Fruit fly (Drosophila melanogaster) whole organism, prepupa: ENCODE results near the gene CG33325.
A peak's percentile ranks its signal among the peaks of the same experiment; 100 is the strongest.

Source experiments
- CG10631 ChIP-seq: fragments of 200-800 bp; sonication (Bioruptor generic); optimal IDR thresholded peaks from 2 replicates; lab custom pipeline; 2016; ENCODE audit warnings: missing biosample characterization, missing genetic modification characterization
- CG10669 ChIP-seq: fragments of 200-800 bp; sonication (Bioruptor generic); optimal IDR thresholded peaks from 3 replicates; lab custom pipeline; 2018; ENCODE audit warnings: missing biosample characterization, mild to moderate bottlenecking, missing genetic modification characterization, moderate library complexity
- CG11902 ChIP-seq: fragments of 200-800 bp; sonication (Bioruptor generic); optimal IDR thresholded peaks from 3 replicates; lab custom pipeline; 2016; ENCODE audit warnings: missing biosample characterization, missing genetic modification characterization
- CG15336 ChIP-seq: fragments of 200-800 bp; sonication (Bioruptor generic); IDR thresholded peaks from 2 replicates; pipeline ENCODE4 v1.3.6; 2022; ENCODE audit warnings: missing biosample characterization, missing genetic modification characterization
- CG16779 ChIP-seq: fragments of 200-800 bp; sonication (Bioruptor generic); optimal IDR thresholded peaks from 3 replicates; lab custom pipeline; 2017; ENCODE audit warnings: missing biosample characterization, mild to moderate bottlenecking, missing genetic modification characterization
- CG32006 ChIP-seq: fragments of 200-800 bp; sonication (Bioruptor generic); optimal IDR thresholded peaks from 3 replicates; lab custom pipeline; 2017; ENCODE audit warnings: missing biosample characterization, mild to moderate bottlenecking, missing genetic modification characterization
- CG34406 ChIP-seq: fragments of 200-800 bp; sonication (Bioruptor generic); optimal IDR thresholded peaks from 3 replicates; lab custom pipeline; 2016; ENCODE audit warnings: missing biosample characterization, missing genetic modification characterization
- CG4318 ChIP-seq: fragments of 200-800 bp; sonication (Bioruptor generic); optimal IDR thresholded peaks from 3 replicates; lab custom pipeline; 2017; ENCODE audit warnings: missing biosample characterization, mild to moderate bottlenecking, missing genetic modification characterization
- CG6792 ChIP-seq: fragments of 200-800 bp; sonication (Bioruptor generic); optimal IDR thresholded peaks from 3 replicates; lab custom pipeline; 2016; ENCODE audit warnings: missing biosample characterization, missing genetic modification characterization
- CG6808 ChIP-seq: fragments of 200-800 bp; sonication (Bioruptor generic); optimal IDR thresholded peaks from 3 replicates; lab custom pipeline; 2017; ENCODE audit warnings: missing biosample characterization, missing genetic modification characterization, mild to moderate bottlenecking, moderate library complexity, missing genetic modification reagents
- CG7368 ChIP-seq: fragments of 200-800 bp; sonication (Bioruptor generic); optimal IDR thresholded peaks from 3 replicates; lab custom pipeline; 2016; ENCODE audit warnings: missing biosample characterization, missing genetic modification characterization
- CG8119 ChIP-seq: fragments of 200-800 bp; sonication (Bioruptor generic); IDR thresholded peaks from 3 replicates; pipeline ENCODE4 v1.3.6; 2022; ENCODE audit warnings: missing biosample characterization, missing genetic modification characterization
- CG8632 ChIP-seq: fragments of 200-800 bp; sonication (Bioruptor generic); optimal IDR thresholded peaks from 3 replicates; lab custom pipeline; 2016; ENCODE audit warnings: missing biosample characterization, missing genetic modification characterization
- Eip75B ChIP-seq: fragments of 200-800 bp; sonication (Bioruptor generic); optimal IDR thresholded peaks from 3 replicates; lab custom pipeline; 2016; ENCODE audit warnings: missing biosample characterization, missing genetic modification characterization
- Ets21C ChIP-seq: fragments of 200-800 bp; sonication (Bioruptor generic); optimal IDR thresholded peaks from 3 replicates; lab custom pipeline; 2016; ENCODE audit warnings: missing biosample characterization, missing genetic modification characterization
- Hr38 ChIP-seq: sonication (Bioruptor generic); optimal IDR thresholded peaks from 2 replicates; lab custom pipeline; 2016; ENCODE audit warnings: missing biosample characterization, missing genetic modification characterization
- Hr4 ChIP-seq: fragments of 200-800 bp; sonication (Bioruptor generic); optimal IDR thresholded peaks from 3 replicates; lab custom pipeline; 2016; ENCODE audit warnings: missing biosample characterization, missing genetic modification characterization
- Lpt ChIP-seq: fragments of 200-800 bp; sonication (Bioruptor generic); optimal IDR thresholded peaks from 3 replicates; lab custom pipeline; 2016; ENCODE audit warnings: missing biosample characterization, missing genetic modification characterization
- Sox102F ChIP-seq: fragments of 200-800 bp; sonication (Bioruptor generic); optimal IDR thresholded peaks from 2 replicates; lab custom pipeline; 2016; ENCODE audit warnings: missing biosample characterization, mild to moderate bottlenecking, missing genetic modification characterization
- Sox15 ChIP-seq: fragments of 200-800 bp; sonication (Bioruptor generic); optimal IDR thresholded peaks from 3 replicates; lab custom pipeline; 2016; ENCODE audit warnings: missing biosample characterization, missing genetic modification characterization
- acj6 ChIP-seq: fragments of 200-800 bp; sonication (Bioruptor generic); optimal IDR thresholded peaks from 3 replicates; lab custom pipeline; 2016; ENCODE audit warnings: missing biosample characterization, missing genetic modification characterization
- cyc ChIP-seq: fragments of 200-800 bp; sonication (Bioruptor generic); optimal IDR thresholded peaks from 3 replicates; lab custom pipeline; 2016; ENCODE audit warnings: missing biosample characterization, missing genetic modification characterization
- dac ChIP-seq: fragments of 200-800 bp; sonication (Bioruptor generic); optimal IDR thresholded peaks from 2 replicates; lab custom pipeline; 2017; ENCODE audit warnings: missing biosample characterization, mild to moderate bottlenecking, missing genetic modification characterization
- esn ChIP-seq: fragments of 200-800 bp; sonication (Bioruptor generic); optimal IDR thresholded peaks from 2 replicates; lab custom pipeline; 2016; ENCODE audit warnings: missing biosample characterization, mild to moderate bottlenecking, missing genetic modification characterization, moderate library complexity
- fd59A ChIP-seq: fragments of 200-800 bp; sonication (Bioruptor generic); optimal IDR thresholded peaks from 2 replicates; lab custom pipeline; 2017; ENCODE audit warnings: missing biosample characterization, mild to moderate bottlenecking, missing genetic modification characterization, missing genetic modification reagents
- fd85E ChIP-seq: fragments of 200-800 bp; sonication (Bioruptor generic); optimal IDR thresholded peaks from 3 replicates; lab custom pipeline; 2016; ENCODE audit warnings: missing biosample characterization, missing genetic modification characterization
- fkh ChIP-seq: fragments of 200-800 bp; sonication (Bioruptor generic); optimal IDR thresholded peaks from 3 replicates; lab custom pipeline; 2017; ENCODE audit warnings: missing biosample characterization, mild to moderate bottlenecking, missing genetic modification characterization, moderate library complexity
- net ChIP-seq: fragments of 200-800 bp; sonication (Bioruptor generic); optimal IDR thresholded peaks from 3 replicates; lab custom pipeline; 2016; ENCODE audit warnings: missing biosample characterization, missing genetic modification characterization
- pdm3 ChIP-seq: fragments of 200-800 bp; sonication (Bioruptor generic); optimal IDR thresholded peaks from 3 replicates; lab custom pipeline; 2016; ENCODE audit warnings: missing biosample characterization, missing genetic modification characterization
- spab ChIP-seq: fragments of 200-800 bp; sonication (Bioruptor generic); optimal IDR thresholded peaks from 2 replicates; lab custom pipeline; 2017; ENCODE audit warnings: missing biosample characterization, mild to moderate bottlenecking, missing genetic modification characterization, missing genetic modification reagents

Gene CG33325

DNA sequence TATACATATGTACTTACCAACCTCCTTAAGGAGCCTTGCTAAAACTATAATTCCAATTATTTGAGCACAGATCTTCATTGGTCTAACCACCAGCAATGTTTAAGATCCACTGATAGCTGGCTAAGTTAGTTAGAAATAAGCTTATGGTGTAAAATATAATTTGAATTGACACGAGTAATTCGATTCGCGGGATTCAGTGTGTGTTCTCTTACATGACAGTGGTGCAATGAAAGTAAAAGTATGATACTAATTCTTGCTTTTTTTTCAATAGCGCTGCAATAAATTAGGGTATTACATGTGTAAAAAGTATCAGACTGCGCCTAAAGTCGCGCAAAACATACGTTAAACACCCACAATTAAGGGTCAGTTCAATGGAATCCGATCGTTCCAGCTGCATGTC is at the start of gene CG33325:
Gene CG33325, minus strand, starts transcription at position 101 of the 400 bp plus-strand sequence.
- no peak for TF ChIP-seq Hr38 (GFP tag; lab: Kevin White, UChicago)
- TF ChIP-seq CG10669 (GFP tag; lab: Kevin White, UChicago): no peak
- no peak for TF ChIP-seq acj6 (GFP tag; lab: Kevin White, UChicago)
- TF ChIP-seq CG4318 (GFP tag; lab: Kevin White, UChicago): no peak
- TF ChIP-seq CG8119 (GFP tag; lab: Robert Waterston, UW): no peak
- no peak for TF ChIP-seq fd85E (GFP tag; lab: Kevin White, UChicago)
- no peak for TF ChIP-seq CG11902
- TF ChIP-seq CG7368 (GFP tag; lab: Kevin White, UChicago): no peak
- no peak for TF ChIP-seq Eip75B (GFP tag; lab: Kevin White, UChicago)
- TF ChIP-seq net (GFP tag; lab: Kevin White, UChicago): no peak

DNA sequence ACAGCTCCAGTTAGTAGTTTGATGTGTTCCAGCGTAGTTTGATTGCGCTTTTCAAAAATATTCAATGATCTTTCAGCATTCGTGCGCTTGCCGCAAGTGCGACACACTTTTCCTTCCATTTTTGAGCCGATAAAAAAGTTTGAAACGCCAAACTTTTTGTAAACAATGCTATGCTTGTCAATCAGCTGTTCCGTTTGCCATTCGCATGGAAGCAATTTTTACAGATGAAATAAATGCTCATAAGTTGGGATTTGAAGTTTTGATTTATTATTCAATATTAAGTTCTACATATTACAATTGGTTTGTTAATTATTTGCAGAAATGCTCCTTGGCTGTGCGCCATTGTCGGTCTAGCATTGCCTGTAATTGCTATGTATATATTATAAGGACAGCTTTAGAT is 49.7 kb upstream of the CG33325 start, which contains the start of gene ranshi:
Gene ranshi, minus strand, starts transcription at position 152 of the 400 bp plus-strand sequence.
- TF ChIP-seq dac (GFP tag; lab: Kevin White, UChicago): no peak
- no peak for TF ChIP-seq fd59A (GFP tag; lab: Kevin White, UChicago)
- TF ChIP-seq Hr38 (GFP tag; lab: Kevin White, UChicago): no peak
- TF ChIP-seq esn (GFP tag; lab: Kevin White, UChicago): no peak
- no peak for TF ChIP-seq spab
- no peak for TF ChIP-seq CG15336 (GFP tag; lab: Robert Waterston, UW)

DNA sequence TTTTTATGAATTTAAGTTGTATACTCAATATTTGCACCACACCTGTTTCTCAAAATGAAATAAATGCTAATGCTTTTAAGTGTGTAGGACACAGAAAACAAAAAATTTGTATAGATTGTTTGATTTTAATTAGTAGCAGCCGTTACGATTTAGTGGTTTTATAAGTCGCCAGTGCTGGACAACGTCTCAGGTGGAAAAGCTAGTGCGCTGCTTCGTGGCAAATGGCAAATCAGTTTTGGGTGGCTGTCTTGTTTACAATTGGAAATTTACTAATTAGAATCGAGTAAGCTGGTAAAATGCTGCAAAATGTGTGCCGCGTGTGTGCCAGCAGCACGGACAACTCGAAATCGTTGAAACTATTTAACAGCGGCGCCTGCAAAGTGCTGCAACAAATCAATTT is 46.8 kb upstream of the CG33325 start, which contains the start of gene CG8159:
Gene CG8159, plus strand, starts transcription at position 223 of the 400 bp plus-strand sequence.
- TF ChIP-seq esn (GFP tag; lab: Kevin White, UChicago) (peak; percentile 25), Eip75B (GFP tag; lab: Kevin White, UChicago) (no peak)
- TF ChIP-seq, all 60 proteins: peak for 1

DNA sequence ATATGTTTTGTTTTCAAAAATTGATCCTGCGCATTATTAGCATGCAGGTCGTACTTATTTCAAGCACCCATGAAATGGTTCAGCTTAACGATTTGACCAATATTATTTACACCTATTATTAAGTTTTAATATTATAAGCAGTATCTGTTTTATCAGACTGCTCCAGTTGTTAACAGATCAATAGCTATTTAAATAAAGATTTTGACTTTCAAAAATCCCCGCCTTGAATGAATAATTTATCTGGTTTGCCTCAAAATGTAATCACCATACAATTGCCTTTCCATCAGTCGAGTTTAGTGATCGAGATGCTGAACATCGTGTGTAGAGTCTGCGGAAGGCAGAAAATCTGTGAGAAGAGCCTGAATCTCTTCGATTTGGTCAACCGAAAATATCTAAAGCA is 45.3 kb upstream of the CG33325 start, which contains the start of gene ouib:
Gene ouib, plus strand, starts transcription at position 301 of the 400 bp plus-strand sequence.
- TF ChIP-seq CG10669 (GFP tag; lab: Kevin White, UChicago) (no peak), CG16779 (no peak), Hr4 (no peak)

DNA sequence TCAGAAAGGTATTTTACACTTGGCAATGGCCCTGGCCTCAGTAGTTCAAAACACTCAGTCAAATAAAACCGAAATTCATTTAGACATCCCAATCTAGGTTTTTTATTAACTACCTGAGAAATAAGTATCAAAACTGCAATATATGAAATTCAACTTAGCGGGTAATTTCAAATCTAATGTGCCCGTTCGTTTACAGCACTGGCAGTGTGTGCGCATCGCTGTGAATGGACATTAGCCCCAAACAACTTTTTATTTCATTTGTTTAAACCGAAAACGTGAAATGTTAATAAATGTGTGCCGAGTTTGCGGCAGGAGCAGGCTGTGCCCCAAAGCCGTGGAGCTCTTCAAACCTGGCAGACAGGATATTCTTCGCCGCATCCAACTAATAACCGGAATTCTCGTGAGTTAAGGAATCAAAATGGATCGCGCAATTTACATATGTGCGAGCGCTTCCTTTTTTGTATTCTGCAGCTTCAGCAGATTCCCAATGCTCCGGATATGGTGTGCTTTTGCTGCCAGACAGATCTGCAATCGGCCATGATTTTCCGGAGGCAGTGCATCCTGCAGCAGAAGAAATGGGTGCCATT is 43.2 kb upstream of the CG33325 start, which contains the start of gene nom:
Gene nom, plus strand, starts transcription at position 213 of the 587 bp plus-strand sequence.
- TF ChIP-seq CG7368 (GFP tag; lab: Kevin White, UChicago) (no peak), Hr38 (GFP tag; lab: Kevin White, UChicago) (no peak), CG15336 (GFP tag; lab: Robert Waterston, UW) (no peak), pdm3 (GFP tag; lab: Kevin White, UChicago) (no peak), CG6792 (GFP tag; lab: Kevin White, UChicago) (no peak), Hr4 (no peak), esn (GFP tag; lab: Kevin White, UChicago) (no peak), fkh (GFP tag; lab: Kevin White, UChicago) (no peak), CG11902 (no peak), Ets21C (GFP tag; lab: Kevin White, UChicago) (no peak), Sox102F (GFP tag; lab: Kevin White, UChicago) (no peak), fd85E (GFP tag; lab: Kevin White, UChicago) (no peak), CG6808 (GFP tag; lab: Kevin White, UChicago) (no peak), CG34406 (no peak), cyc (GFP tag; lab: Kevin White, UChicago) (no peak), CG10631 (GFP tag; lab: Kevin White, UChicago) (no peak), Sox15 (GFP tag; lab: Kevin White, UChicago) (no peak), CG8632 (GFP tag; lab: Kevin White, UChicago) (no peak), Lpt (GFP tag; lab: Kevin White, UChicago) (no peak), CG32006 (GFP tag; lab: Kevin White, UChicago) (no peak)
- TF ChIP-seq, all 60 proteins: peak for 0
